Worm (Caenorhabditis elegans): Measurements from ENCODE around the gene slc-9B.2.

Gene slc-9B.2

ce11 chrV:16356798-16357197 lies 18.0 kb downstream of the slc-9B.2 start (continued):
- TF ChIP-seq snpc-1.3 (tag; optimal IDR thresholded peaks at IDR 0.05; ENCODE audit: insufficient read depth), result peak; percentile 20

ce11 chrV:16357253-16357652 lies 18.4 kb downstream of the slc-9B.2 start, which contains the start of gene pptr-1:
Gene pptr-1, plus strand, starts transcription at chrV:16357521.
- TF ChIP-seq ama-1 (optimal IDR thresholded peaks at IDR 0.05) (no peak), ama-1 (GFP tag; optimal IDR thresholded peaks at IDR 0.05) (no peak), hmg-1.2 (GFP tag; IDR thresholded peaks at IDR 0.05) (peak; percentile 32; the same call in 1 of the 2 replicates), nhr-90 (tag; optimal IDR thresholded peaks at IDR 0.05) (no peak), ceh-79 (tag; optimal IDR thresholded peaks at IDR 0.05) (no peak), F55B11.4 (tag; optimal IDR thresholded peaks at IDR 0.05; ENCODE audit: borderline replicate concordance, insufficient read depth) (no peak), ztf-22 (GFP tag; optimal IDR thresholded peaks at IDR 0.05) (no peak), die-1 (tag; optimal IDR thresholded peaks at IDR 0.05) (no peak), lin-35 (GFP tag; optimal IDR thresholded peaks at IDR 0.05) (no peak), hsf-1 (GFP tag; IDR thresholded peaks at IDR 0.05) (no peak), madf-10 (tag; optimal IDR thresholded peaks at IDR 0.05) (no peak), nhr-80 (tag; optimal IDR thresholded peaks at IDR 0.05) (peak; percentile 47), gei-17 (GFP tag; optimal IDR thresholded peaks at IDR 0.05) (no peak), attf-3 (GFP tag; conservative IDR thresholded peaks at IDR 0.05) (no peak), madf-8 (GFP tag; conservative IDR thresholded peaks at IDR 0.05) (no peak), nfyb-1 (GFP tag; IDR thresholded peaks at IDR 0.05) (no peak), mxl-1 (tag; optimal IDR thresholded peaks at IDR 0.05) (no peak), ztf-18 (tag; optimal IDR thresholded peaks at IDR 0.05) (no peak), ekl-4 (GFP tag; IDR thresholded peaks at IDR 0.05) (no peak), xnd-1 (tag; optimal IDR thresholded peaks at IDR 0.05) (no peak), ceh-58 (GFP tag; IDR thresholded peaks at IDR 0.05) (no peak), pbrm-1 (GFP tag; IDR thresholded peaks at IDR 0.05) (no peak), F57A8.1 (GFP tag; optimal IDR thresholded peaks at IDR 0.05) (no peak), tlf-1 (GFP tag; optimal IDR thresholded peaks at IDR 0.05) (no peak), Y56A3A.18 (GFP tag; IDR thresholded peaks at IDR 0.05) (0 out of 2 replicates have a peak, but pooled peaks have one; percentile 12), B0261.1 (tag; optimal IDR thresholded peaks at IDR 0.05) (no peak), attf-5 (GFP tag; optimal IDR thresholded peaks at IDR 0.05) (no peak), lin-40 (tag; optimal IDR thresholded peaks at IDR 0.05) (peak; percentile 20), F33H1.4 (GFP tag; IDR thresholded peaks at IDR 0.05) (no peak), cebp-1 (GFP tag; IDR thresholded peaks at IDR 0.05) (no peak), cebp-1 (tag; optimal IDR thresholded peaks at IDR 0.05) (peak; percentile 4)

- TF ChIP-seq nfyb-1 (GFP tag; IDR thresholded peaks at IDR 0.05), result peak; percentile 98
- no peak for TF ChIP-seq unc-62 (GFP tag; optimal IDR thresholded peaks at IDR 0.05)
These were observed 22.5 kb downstream of the slc-9B.2 start for ce11 chrV:16361350-16361749.

- 0 out of 2 replicates have a peak, but pooled peaks have one; percentile 25 for TF ChIP-seq Y95B8A.8 (GFP tag; IDR thresholded peaks at IDR 0.05)
- no peak for TF ChIP-seq mel-28 (tag; optimal IDR thresholded peaks at IDR 0.05; ENCODE audit: borderline replicate concordance)
- TF ChIP-seq nfyb-1 (GFP tag; IDR thresholded peaks at IDR 0.05), result 0 out of 2 replicates have a peak, but pooled peaks have one; percentile 14
- TF ChIP-seq atf-7 (tag; optimal IDR thresholded peaks at IDR 0.05), result no peak
- no peak for TF ChIP-seq F37B4.10 (GFP tag; IDR thresholded peaks at IDR 0.05)
- TF ChIP-seq lir-1 (GFP tag; conservative IDR thresholded peaks at IDR 0.05), result no peak
- TF ChIP-seq rpc-1 (optimal IDR thresholded peaks at IDR 0.05), result no peak
- TF ChIP-seq rpc-1 (tag; optimal IDR thresholded peaks at IDR 0.05), result no peak
- no peak for TF ChIP-seq Y53G8AR.9 (GFP tag; conservative IDR thresholded peaks at IDR 0.05)
- no peak for TF ChIP-seq nhr-120 (GFP tag; IDR thresholded peaks at IDR 0.05)
- TF ChIP-seq D2030.7 (GFP tag; IDR thresholded peaks at IDR 0.05), result no peak
- TF ChIP-seq B0336.3 (GFP tag; IDR thresholded peaks at IDR 0.05), result peak; percentile 21; the same call in 1 of the 2 replicates
- no peak for TF ChIP-seq F39B2.1 (GFP tag; IDR thresholded peaks at IDR 0.05)
- no peak for TF ChIP-seq ceh-79 (tag; optimal IDR thresholded peaks at IDR 0.05)
- TF ChIP-seq C17E4.6 (GFP tag; IDR thresholded peaks at IDR 0.05), result no peak
- TF ChIP-seq pha-4 (tag; optimal IDR thresholded peaks at IDR 0.05), result no peak
- TF ChIP-seq Y56A3A.18 (GFP tag; IDR thresholded peaks at IDR 0.05), result 0 out of 2 replicates have a peak, but pooled peaks have one; percentile 42
These were observed 28.7 kb downstream of the slc-9B.2 start, which contains the start of gene W08G11.3 for ce11 chrV:16367575-16367974. Gene W08G11.3, plus strand, starts transcription at chrV:16367681.

Measured in whole organism, young adult.